Worm (Caenorhabditis elegans) whole organism, L3 larva: ENCODE results near the gene T24D5.3.

ENCODE experiments used
- ZK546.5 ChIP-seq: sonication (generic microtip); optimal IDR thresholded peaks from 2 replicates; lab custom pipeline; 2017; ENCODE audit warnings: missing biosample characterization, missing genetic modification characterization
- aly-2 ChIP-seq: fragments of 150-350 bp; optimal IDR thresholded peaks from 2 replicates; lab custom pipeline; 2014; ENCODE audit warnings: missing biosample characterization, missing genetic modification characterization
- ceh-16 ChIP-seq: sonication (generic microtip); optimal IDR thresholded peaks from 2 replicates; lab custom pipeline; 2017; ENCODE audit warnings: missing biosample characterization, missing genetic modification characterization
- ceh-28 ChIP-seq: fragments of 150-350 bp; optimal IDR thresholded peaks from 2 replicates; lab custom pipeline; 2014; ENCODE audit warnings: missing biosample characterization, missing genetic modification reagents, missing genetic modification characterization
- daf-12 ChIP-seq: fragments of 150-350 bp; optimal IDR thresholded peaks from 2 replicates; lab custom pipeline; 2014; ENCODE audit warnings: missing biosample characterization, missing genetic modification reagents, missing genetic modification characterization
- egl-27 ChIP-seq: sonication (generic microtip); optimal IDR thresholded peaks from 4 replicates; lab custom pipeline; 2017; ENCODE audit warnings: missing biosample characterization, missing genetic modification reagents, missing genetic modification characterization
- elt-2 ChIP-seq: sonication (generic microtip); optimal IDR thresholded peaks from 2 replicates; lab custom pipeline; 2016; ENCODE audit warnings: missing genetic modification reagents, mild to moderate bottlenecking, missing genetic modification characterization, missing compliant biosample characterization
- elt-3 ChIP-seq, 3 experiments: fragments of 150-350 bp in 1 of 3; sonication (generic microtip) in 2 of 3; optimal IDR thresholded peaks; 2 replicates in 2 of 3; 4 replicates in 1 of 3; lab custom pipeline; 2014 to 2017; ENCODE audit warnings: missing biosample characterization in 3 of 3, missing genetic modification characterization in 3 of 3
- eor-1 ChIP-seq, 2 experiments: fragments of 150-350 bp; optimal IDR thresholded peaks; 2 replicates each; lab custom pipeline; 2014 to 2018; ENCODE audit warnings: missing biosample characterization in 2 of 2, missing genetic modification characterization in 2 of 2
- fkh-10 ChIP-seq: sonication (generic microtip); optimal IDR thresholded peaks from 2 replicates; lab custom pipeline; 2017; ENCODE audit warnings: missing biosample characterization, missing genetic modification reagents, missing genetic modification characterization
- fos-1 ChIP-seq: fragments of 150-350 bp; optimal IDR thresholded peaks from 2 replicates; lab custom pipeline; 2014; ENCODE audit warnings: missing biosample characterization, missing genetic modification characterization
- hmg-11 ChIP-seq: sonication (generic microtip); optimal IDR thresholded peaks from 2 replicates; lab custom pipeline; 2016; ENCODE audit warnings: missing genetic modification characterization, missing compliant biosample characterization
- jun-1 ChIP-seq: fragments of 150-350 bp; optimal IDR thresholded peaks from 2 replicates; lab custom pipeline; 2014; ENCODE audit warnings: missing biosample characterization, missing genetic modification reagents, missing genetic modification characterization
- lin-39 ChIP-seq: fragments of 150-350 bp; optimal IDR thresholded peaks from 2 replicates; lab custom pipeline; 2018; ENCODE audit warnings: missing biosample characterization, missing genetic modification reagents, missing genetic modification characterization
- lsy-12 ChIP-seq: sonication (generic microtip); optimal IDR thresholded peaks from 2 replicates; lab custom pipeline; 2016; ENCODE audit warnings: mild to moderate bottlenecking, missing genetic modification characterization, missing compliant biosample characterization
- mdl-1 ChIP-seq: fragments of 150-350 bp; optimal IDR thresholded peaks from 2 replicates; lab custom pipeline; 2014; ENCODE audit warnings: missing biosample characterization, missing genetic modification characterization
- mml-1 ChIP-seq: fragments of 150-350 bp; sonication (generic microtip); optimal IDR thresholded peaks from 3 replicates; lab custom pipeline; 2014; ENCODE audit warnings: missing biosample characterization, missing genetic modification characterization
- nfya-1 ChIP-seq: sonication (generic microtip); optimal IDR thresholded peaks from 2 replicates; lab custom pipeline; 2017; ENCODE audit warnings: missing genetic modification characterization, mild to moderate bottlenecking, missing compliant biosample characterization, antibody characterized with exemption, moderate library complexity; ENCODE audit not compliant: insufficient read depth
- nhr-11 ChIP-seq: fragments of 150-350 bp; optimal IDR thresholded peaks from 2 replicates; lab custom pipeline; 2014; ENCODE audit warnings: missing biosample characterization, missing genetic modification characterization
- nhr-23 ChIP-seq: fragments of 150-350 bp; optimal IDR thresholded peaks from 2 replicates; lab custom pipeline; 2014; ENCODE audit warnings: missing biosample characterization, missing genetic modification reagents, missing genetic modification characterization
- nhr-25 ChIP-seq: sonication (generic microtip); optimal IDR thresholded peaks from 2 replicates; lab custom pipeline; 2017; ENCODE audit warnings: missing biosample characterization, missing genetic modification characterization
- nhr-43 ChIP-seq: sonication (generic microtip); optimal IDR thresholded peaks from 2 replicates; lab custom pipeline; 2016; ENCODE audit warnings: mild to moderate bottlenecking, missing genetic modification characterization, missing compliant biosample characterization; ENCODE audit not compliant: poor library complexity, severe bottlenecking
- pha-4 ChIP-seq: fragments of 150-350 bp; optimal IDR thresholded peaks from 2 replicates; lab custom pipeline; 2014; ENCODE audit warnings: missing biosample characterization, missing genetic modification reagents, missing genetic modification characterization
- pqm-1 ChIP-seq: fragments of 150-350 bp; optimal IDR thresholded peaks from 2 replicates; lab custom pipeline; 2017; ENCODE audit warnings: missing biosample characterization, missing genetic modification characterization, inconsistent platforms
- unc-39 ChIP-seq: sonication (generic microtip); optimal IDR thresholded peaks from 4 replicates; lab custom pipeline; 2017; ENCODE audit warnings: missing biosample characterization, missing genetic modification characterization
- zag-1 ChIP-seq: fragments of 150-350 bp; optimal IDR thresholded peaks from 2 replicates; lab custom pipeline; 2014; ENCODE audit warnings: missing biosample characterization, missing genetic modification characterization
- ztf-11 ChIP-seq: fragments of 150-350 bp; optimal IDR thresholded peaks from 2 replicates; lab custom pipeline; 2014; ENCODE audit warnings: missing biosample characterization, missing genetic modification characterization
- ztf-4 ChIP-seq: fragments of 150-350 bp; optimal IDR thresholded peaks from 2 replicates; lab custom pipeline; 2014; ENCODE audit warnings: missing biosample characterization, missing genetic modification characterization

Gene T24D5.3

DNA sequence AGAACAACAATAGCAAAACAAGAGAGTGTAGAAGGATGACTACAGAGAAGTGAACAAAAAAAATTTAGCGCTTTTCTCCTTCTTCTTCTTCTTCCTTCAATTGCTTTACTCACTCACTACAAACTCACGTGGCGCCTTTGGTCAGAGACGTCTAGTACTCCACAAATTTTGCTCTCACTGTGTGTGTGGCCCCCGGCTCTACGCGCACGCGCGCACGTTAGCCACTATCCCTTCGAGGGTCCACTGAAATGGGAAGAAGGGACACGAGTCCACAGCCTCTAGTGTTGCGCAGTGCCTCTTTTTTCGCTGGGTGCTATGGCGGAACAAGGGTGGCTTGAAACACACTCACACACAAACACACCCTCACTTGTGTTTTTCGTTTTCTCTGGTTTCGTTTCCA is 49.4 kb downstream of the T24D5.3 start:
- peak; percentile 18 for TF ChIP-seq fkh-10 (GFP tag; lab: Kevin White, UChicago)
- TF ChIP-seq lin-39 (tag; lab: Kevin White, UChicago) = peak; percentile 86
- peak; percentile 2 for TF ChIP-seq hmg-11 (tag; lab: Kevin White, UChicago)
- peak; percentile 59 for TF ChIP-seq mdl-1 (tag; lab: Kevin White, UChicago)
- TF ChIP-seq zag-1 (tag; lab: Kevin White, UChicago) = no peak
- no peak for TF ChIP-seq nhr-25 (tag; lab: Kevin White, UChicago)
- peak; percentile 40 for TF ChIP-seq nfya-1 (tag; lab: Kevin White, UChicago)
- TF ChIP-seq daf-12 (tag; lab: Kevin White, UChicago) = no peak

DNA sequence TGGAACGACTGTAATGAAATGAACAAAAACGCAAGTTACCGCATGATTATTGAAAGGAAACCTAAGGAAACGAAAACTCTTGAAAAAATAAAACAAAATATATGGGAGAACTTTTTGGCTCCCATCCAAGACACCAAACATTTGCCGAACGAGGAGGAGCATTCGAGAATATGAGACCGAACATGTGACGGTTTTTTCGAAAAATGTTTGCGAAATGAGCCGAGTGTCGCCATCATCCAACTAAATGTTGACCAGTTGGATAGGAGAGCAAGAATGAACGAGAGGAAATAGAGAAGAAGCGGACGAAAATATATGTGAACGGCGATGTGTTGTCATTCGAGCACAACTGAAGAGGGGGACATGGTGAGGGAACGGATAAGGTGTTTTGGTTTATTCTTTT is 50.1 kb downstream of the T24D5.3 start:
- TF ChIP-seq pha-4 (tag; lab: Kevin White, UChicago) = peak; percentile 93
- no peak for TF ChIP-seq fos-1 (tag; lab: Kevin White, UChicago)

DNA sequence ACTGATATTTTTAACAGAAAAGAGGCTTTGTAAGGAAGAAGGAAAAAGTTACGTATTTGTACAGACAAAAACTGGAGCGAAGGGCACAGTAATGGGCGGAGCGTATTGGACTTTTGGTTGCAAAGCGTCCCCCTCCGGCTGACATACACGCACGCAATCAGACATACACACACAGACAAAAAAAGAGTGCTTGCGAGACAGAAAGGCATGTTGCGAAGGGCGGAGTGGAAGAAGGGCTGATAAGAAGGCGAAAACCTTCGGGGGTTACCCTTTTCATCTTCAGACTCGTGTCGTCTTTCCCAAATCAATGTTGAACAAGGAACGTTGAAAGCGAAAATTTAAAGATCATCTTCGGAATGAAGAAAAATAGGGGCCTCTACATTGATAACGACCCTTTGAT is 50.7 kb downstream of the T24D5.3 start:
- TF ChIP-seq mml-1 (tag; lab: Kevin White, UChicago) (no peak), nhr-43 (tag; lab: Kevin White, UChicago) (peak; percentile 54), ceh-16 (tag; lab: Kevin White, UChicago) (no peak), nfya-1 (tag; lab: Kevin White, UChicago) (peak; percentile 42), nhr-23 (tag; lab: Kevin White, UChicago) (peak; percentile 74), zag-1 (tag; lab: Kevin White, UChicago) (no peak), lsy-12 (tag; lab: Kevin White, UChicago) (peak; percentile 64), mdl-1 (tag; lab: Kevin White, UChicago) (peak; percentile 71), nhr-11 (no peak), ztf-11 (tag; lab: Kevin White, UChicago) (no peak), elt-2 (tag; lab: Kevin White, UChicago) (peak; percentile 92), pqm-1 (peak; percentile 83), hmg-11 (tag; lab: Kevin White, UChicago) (no peak), jun-1 (tag; lab: Kevin White, UChicago) (peak; percentile 80), elt-3 (tag; optimal IDR thresholded peaks at IDR 0.05; lab: Kevin White, UChicago) (peak; percentile 34 to 49 (median 36)), pha-4 (tag; lab: Kevin White, UChicago) (peak; percentile 19), nhr-25 (tag; lab: Kevin White, UChicago) (peak; percentile 62), ceh-28 (tag; lab: Kevin White, UChicago) (peak; percentile 49), lin-39 (tag; lab: Kevin White, UChicago) (peak; percentile 17)
- TF ChIP-seq, all 47 proteins: peak for 13

DNA sequence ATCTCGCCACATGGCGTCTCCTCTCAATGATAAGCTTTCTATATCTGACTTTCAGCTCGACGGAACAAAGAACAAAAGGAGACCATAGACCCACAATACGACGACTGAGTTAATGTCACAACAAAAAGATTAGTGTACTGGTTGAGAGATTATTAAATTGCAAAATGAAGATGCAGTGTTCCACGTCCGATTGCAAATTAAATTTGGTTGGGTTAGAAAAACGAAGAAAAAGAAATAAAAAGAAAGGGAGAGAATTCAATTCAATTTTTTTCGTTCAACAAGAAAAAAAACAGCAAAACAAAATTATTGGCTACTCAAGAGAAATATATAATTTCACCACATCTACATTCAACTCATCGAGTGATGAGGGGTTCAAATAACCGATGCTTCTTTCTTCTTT is 51.6 kb downstream of the T24D5.3 start:
- no peak for TF ChIP-seq aly-2 (tag; lab: Kevin White, UChicago)
- peak; percentile 65 for TF ChIP-seq fkh-10 (GFP tag; lab: Kevin White, UChicago)
- no peak for TF ChIP-seq eor-1 (tag; optimal IDR thresholded peaks at IDR 0.05; lab: Kevin White, UChicago)
- no peak for TF ChIP-seq zag-1 (tag; lab: Kevin White, UChicago)
- TF ChIP-seq elt-2 (tag; lab: Kevin White, UChicago) = no peak
- TF ChIP-seq nhr-25 (tag; lab: Kevin White, UChicago) = no peak
- no peak for TF ChIP-seq ztf-4 (tag; lab: Kevin White, UChicago)
- no peak for TF ChIP-seq unc-39 (tag; lab: Kevin White, UChicago)
- no peak for TF ChIP-seq nhr-11
- TF ChIP-seq, all 47 proteins: peak for 1

DNA sequence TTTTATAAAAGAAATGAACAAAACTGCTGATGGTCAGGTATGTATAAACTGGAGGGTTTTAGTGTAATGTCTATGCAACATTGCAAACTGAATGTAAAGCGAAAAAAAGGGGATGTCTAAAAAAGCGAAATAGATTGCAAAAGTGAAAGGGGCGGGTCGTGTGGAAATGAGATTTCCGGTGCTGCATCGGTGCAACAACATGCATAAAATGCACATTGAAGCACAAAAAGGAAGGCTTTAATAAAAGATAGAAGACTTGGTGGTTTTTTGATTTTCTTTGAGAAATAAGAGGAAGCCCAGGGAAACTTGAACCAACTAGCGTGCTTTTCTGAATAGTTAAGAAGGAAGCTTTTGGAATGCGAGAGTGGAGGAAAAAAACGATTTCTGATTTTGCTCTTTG is 52.8 kb downstream of the T24D5.3 start:
- peak; percentile 49 for TF ChIP-seq fkh-10 (GFP tag; lab: Kevin White, UChicago)
- no peak for TF ChIP-seq mml-1 (tag; lab: Kevin White, UChicago)
- no peak for TF ChIP-seq egl-27 (tag; lab: Kevin White, UChicago)
- TF ChIP-seq elt-3 (tag; optimal IDR thresholded peaks at IDR 0.05; lab: Kevin White, UChicago) = no peak
- TF ChIP-seq nhr-43 (tag; lab: Kevin White, UChicago) = no peak
- no peak for TF ChIP-seq ZK546.5 (tag; lab: Kevin White, UChicago)
- TF ChIP-seq ztf-4 (tag; lab: Kevin White, UChicago) = no peak
- TF ChIP-seq, all 47 proteins: peak for 1
